Fruit fly (Drosophila melanogaster): ENCODE results near the gene CG6770.
A peak's percentile ranks its signal among the peaks of the same experiment; 100 is the strongest.

Gene CG6770

DNA sequence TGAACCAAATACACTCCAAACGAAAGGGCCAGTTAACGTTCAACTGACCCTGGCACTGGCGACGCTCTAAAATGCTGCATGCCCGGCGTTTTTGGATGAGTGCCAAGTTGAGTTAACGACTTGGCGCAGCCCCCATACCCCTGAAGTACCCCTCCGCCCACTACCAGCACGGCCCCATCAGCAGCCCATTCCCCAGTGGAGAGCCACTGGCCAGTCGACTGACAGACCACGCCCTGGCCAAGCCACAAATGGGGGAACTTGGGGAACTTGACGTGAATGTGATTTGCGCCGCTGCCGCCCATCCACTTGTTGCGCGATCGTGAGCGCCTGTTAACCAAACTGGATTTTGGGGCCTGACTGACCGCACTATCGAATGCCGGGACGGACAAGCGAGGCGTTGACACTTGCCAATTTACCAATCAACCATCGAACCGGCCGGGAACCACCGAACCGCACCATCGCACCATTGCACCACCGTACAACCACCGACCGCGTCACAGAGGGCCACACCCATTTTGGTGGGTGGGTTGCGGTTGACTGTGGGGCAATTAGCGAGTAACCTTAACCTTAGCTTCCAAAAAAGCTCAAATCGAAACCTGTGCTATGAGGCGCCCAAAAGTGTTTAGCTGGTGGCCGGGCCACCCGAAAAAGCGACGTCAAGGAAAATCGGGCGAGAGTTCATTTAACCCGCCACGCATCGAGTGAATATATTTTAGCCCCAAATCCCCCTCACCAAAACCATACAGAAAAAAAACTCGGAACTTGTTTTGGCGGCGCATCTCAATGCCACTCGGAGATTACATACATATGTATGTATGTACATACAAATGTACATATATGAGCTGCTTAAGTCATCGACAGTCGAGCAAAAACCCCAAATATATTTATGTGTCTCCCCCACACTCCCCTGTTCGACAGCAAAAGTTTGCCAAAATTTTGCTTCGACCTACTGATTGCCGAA, 40.2 kb downstream of the CG6770 start (continued):
- TF ChIP-seq CG8924 (tag; optimal IDR thresholded peaks at IDR 0.05) (no peak), CG11085 (GFP tag; IDR thresholded peaks at IDR 0.05) (no peak), CG7372 (GFP tag; IDR thresholded peaks at IDR 0.05) (no peak), hb (GFP tag; IDR thresholded peaks at IDR 0.05; ENCODE audit: partially characterized antibody) (no peak), gcm2 (GFP tag; optimal IDR thresholded peaks at IDR 0.05) (no peak), pb (GFP tag; optimal IDR thresholded peaks at IDR 0.05) (no peak), HLH54F (GFP tag; optimal IDR thresholded peaks at IDR 0.05) (no peak), HLHmδ (GFP tag; optimal IDR thresholded peaks at IDR 0.05) (peak; percentile 42), CG33213 (GFP tag; optimal IDR thresholded peaks at IDR 0.05) (no peak), CG4360 (GFP tag; IDR thresholded peaks at IDR 0.05) (no peak), lmd (GFP tag; IDR thresholded peaks at IDR 0.05) (no peak), Asciz (GFP tag; optimal IDR thresholded peaks at IDR 0.05) (no peak), Neu2 (GFP tag; optimal IDR thresholded peaks at IDR 0.05; ENCODE audit: borderline replicate concordance) (no peak), Fer1 (GFP tag; optimal IDR thresholded peaks at IDR 0.05) (peak; percentile 35), chn (GFP tag; optimal IDR thresholded peaks at IDR 0.05) (no peak), abd-A (tag; optimal IDR thresholded peaks at IDR 0.05) (peak; percentile 99), rib (GFP tag; IDR thresholded peaks at IDR 0.05) (no peak), CG4707 (GFP tag; optimal IDR thresholded peaks at IDR 0.05) (no peak), TFAM (GFP tag; optimal IDR thresholded peaks at IDR 0.05) (no peak), CG10959 (GFP tag; IDR thresholded peaks at IDR 0.05) (no peak), CG18599 (GFP tag; optimal IDR thresholded peaks at IDR 0.05) (peak; percentile 40), Nf-YA (GFP tag; IDR thresholded peaks at IDR 0.05) (no peak), CG4730 (GFP tag; IDR thresholded peaks at IDR 0.05) (no peak)

DNA sequence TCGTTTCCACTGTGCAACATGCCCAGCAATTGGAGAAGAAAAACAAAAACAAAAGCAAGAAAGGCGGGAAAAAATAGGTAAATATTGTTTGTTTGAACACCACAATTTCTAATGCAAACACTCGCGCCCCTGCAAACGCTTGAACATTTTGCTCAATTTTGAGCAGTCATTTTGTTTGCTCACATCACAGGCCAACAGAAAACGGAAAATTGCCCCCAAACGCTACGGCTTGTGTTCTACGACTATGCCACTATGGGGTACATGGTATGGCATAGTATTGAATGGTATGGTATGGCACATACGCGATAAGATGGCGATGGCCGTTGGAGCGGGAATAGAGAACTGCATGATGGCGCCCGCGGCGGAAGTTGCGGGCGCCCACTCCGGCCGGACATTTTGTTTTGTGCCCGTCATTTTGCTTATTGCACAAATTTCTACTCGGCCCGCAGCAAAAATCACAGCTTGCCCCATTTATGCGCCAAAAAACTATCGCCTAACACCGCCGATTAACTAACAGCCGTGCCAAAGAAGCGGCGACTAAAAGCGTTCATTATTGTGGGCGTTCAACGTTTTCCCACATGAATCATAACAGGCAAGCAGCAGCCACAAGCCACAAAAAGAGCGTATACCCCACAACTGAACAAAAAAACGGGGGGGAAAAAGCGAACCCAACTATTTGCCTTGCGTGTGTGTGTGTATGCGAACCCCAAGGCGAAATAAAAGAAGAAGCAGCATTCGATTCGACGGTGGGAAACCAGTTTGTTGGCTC, 41.5 kb downstream of the CG6770 start:
- TF ChIP-seq yki (optimal IDR thresholded peaks at IDR 0.05) = no peak
- TF ChIP-seq tna (GFP tag; IDR thresholded peaks at IDR 0.05; ENCODE audit: partially characterized antibody) = no peak
- TF ChIP-seq CG17359 (tag; optimal IDR thresholded peaks at IDR 0.05) = peak; percentile 74
- no peak for TF ChIP-seq CG30403 (GFP tag; optimal IDR thresholded peaks at IDR 0.05)
- TF ChIP-seq nau (GFP tag; optimal IDR thresholded peaks at IDR 0.05) = peak; percentile 83
- TF ChIP-seq CG33213 (GFP tag; optimal IDR thresholded peaks at IDR 0.05) = peak; percentile 49
- TF ChIP-seq CG10274 (GFP tag; optimal IDR thresholded peaks at IDR 0.05) = peak; percentile 52
- TF ChIP-seq HLH54F (GFP tag; optimal IDR thresholded peaks at IDR 0.05) = no peak
- no peak for TF ChIP-seq sisA (GFP tag; IDR thresholded peaks at IDR 0.05)
- TF ChIP-seq vvl (GFP tag; IDR thresholded peaks at IDR 0.05) = no peak
- TF ChIP-seq E2f1 (GFP tag; IDR thresholded peaks at IDR 0.05) = no peak
- no peak for TF ChIP-seq Sry-δ (GFP tag; optimal IDR thresholded peaks at IDR 0.05)
- no peak for TF ChIP-seq Dfd (GFP tag; optimal IDR thresholded peaks at IDR 0.05)
- TF ChIP-seq ERR (GFP tag; optimal IDR thresholded peaks at IDR 0.05) = peak; percentile 32
- TF ChIP-seq Xbp1 (GFP tag; optimal IDR thresholded peaks at IDR 0.05) = peak; percentile 17
- peak; percentile 100 for TF ChIP-seq sd (tag; optimal IDR thresholded peaks at IDR 0.05)
- TF ChIP-seq CG10267 (tag; optimal IDR thresholded peaks at IDR 0.05) = peak; percentile 10
- peak; percentile 75 for TF ChIP-seq CG1233 (GFP tag; optimal IDR thresholded peaks at IDR 0.05)
- peak; percentile 4 for TF ChIP-seq CG3995 (GFP tag; optimal IDR thresholded peaks at IDR 0.05)
- TF ChIP-seq CG17802 (tag; optimal IDR thresholded peaks at IDR 0.05) = peak; percentile 43
- no peak for TF ChIP-seq ci (GFP tag; IDR thresholded peaks at IDR 0.05)
- TF ChIP-seq Hr78 (GFP tag; optimal IDR thresholded peaks at IDR 0.05) = no peak
- TF ChIP-seq Myb (GFP tag; optimal IDR thresholded peaks at IDR 0.05) = no peak
- TF ChIP-seq chif (GFP tag; optimal IDR thresholded peaks at IDR 0.05) = peak; percentile 27 to 42
- TF ChIP-seq sob (GFP tag; IDR thresholded peaks at IDR 0.05) = no peak
- TF ChIP-seq emc (GFP tag; optimal IDR thresholded peaks at IDR 0.05) = peak; percentile 35
- TF ChIP-seq CG18619 (GFP tag; optimal IDR thresholded peaks at IDR 0.05) = peak; percentile 79
